Fruit fly (Drosophila melanogaster): ENCODE results near the gene Gss2.

Gene Gss2

dm6 chrX:17914508-17914907 lies 15.0 kb downstream of the Gss2 start:
- TF ChIP-seq foxo (GFP tag; optimal IDR thresholded peaks at IDR 0.05) (peak in 1 of 2 experiments; percentile 5), pan (optimal IDR thresholded peaks at IDR 0.05) (no peak), psq (GFP tag; optimal IDR thresholded peaks at IDR 0.05) (no peak), fru (GFP tag; optimal IDR thresholded peaks at IDR 0.05) (peak; percentile 9), h (GFP tag; optimal IDR thresholded peaks at IDR 0.05) (peak; percentile 7)

- TF ChIP-seq rgr (GFP tag; optimal IDR thresholded peaks at IDR 0.05) (no peak), lola (GFP tag; optimal IDR thresholded peaks at IDR 0.05) (no peak), psq (GFP tag; optimal IDR thresholded peaks at IDR 0.05) (no peak), dmrt93B (GFP tag; optimal IDR thresholded peaks at IDR 0.05) (no peak), woc (GFP tag; optimal IDR thresholded peaks at IDR 0.05) (no peak), h (GFP tag; optimal IDR thresholded peaks at IDR 0.05) (no peak), CG32264 (GFP tag; optimal IDR thresholded peaks at IDR 0.05) (no peak), Sp1 (GFP tag; optimal IDR thresholded peaks at IDR 0.05) (no peak), sv (GFP tag; optimal IDR thresholded peaks at IDR 0.05) (no peak), Dfd (GFP tag; optimal IDR thresholded peaks at IDR 0.05) (no peak), br (GFP tag; optimal IDR thresholded peaks at IDR 0.05) (no peak), CrebA (GFP tag; optimal IDR thresholded peaks at IDR 0.05; ENCODE audit: borderline replicate concordance) (no peak), usp (GFP tag; optimal IDR thresholded peaks at IDR 0.05) (no peak), jim (GFP tag; optimal IDR thresholded peaks at IDR 0.05) (no peak)
Measured at dm6 chrX:17915929-17916328, 16.4 kb downstream of the Gss2 start.

dm6 chrX:17917564-17918233 lies 18.2 kb downstream of the Gss2 start:
- TF ChIP-seq woc (GFP tag; optimal IDR thresholded peaks at IDR 0.05) = no peak
- peak; percentile 65 for TF ChIP-seq Vsx2 (GFP tag; optimal IDR thresholded peaks at IDR 0.05; ENCODE audit: partially characterized antibody)
- no peak for TF ChIP-seq Jra (GFP tag; optimal IDR thresholded peaks at IDR 0.05)
- no peak for TF ChIP-seq HLH106 (tag; optimal IDR thresholded peaks at IDR 0.05)
- TF ChIP-seq dmrt93B (GFP tag; optimal IDR thresholded peaks at IDR 0.05) = no peak

- TF ChIP-seq Hr78 (GFP tag; optimal IDR thresholded peaks at IDR 0.05) = no peak
- TF ChIP-seq N (GFP tag; optimal IDR thresholded peaks at IDR 0.05) = no peak
- TF ChIP-seq dsf (GFP tag; optimal IDR thresholded peaks at IDR 0.05; ENCODE audit: borderline replicate concordance) = no peak
- TF ChIP-seq Rel (GFP tag; optimal IDR thresholded peaks at IDR 0.05) = no peak
- no peak for TF ChIP-seq Rel (tag; optimal IDR thresholded peaks at IDR 0.05)
- no peak for TF ChIP-seq brk (GFP tag; optimal IDR thresholded peaks at IDR 0.05)
- TF ChIP-seq jim (GFP tag; optimal IDR thresholded peaks at IDR 0.05) = no peak
- TF ChIP-seq Dif (GFP tag; optimal IDR thresholded peaks at IDR 0.05; ENCODE audit: partially characterized antibody) = no peak
- no peak for TF ChIP-seq CrebA (GFP tag; optimal IDR thresholded peaks at IDR 0.05; ENCODE audit: borderline replicate concordance)
- TF ChIP-seq CG9705 (GFP tag; optimal IDR thresholded peaks at IDR 0.05) = no peak
- TF ChIP-seq br (GFP tag; optimal IDR thresholded peaks at IDR 0.05) = no peak
Measured at dm6 chrX:17924034-17924433, 24.5 kb downstream of the Gss2 start.

- no peak for TF ChIP-seq jim (GFP tag; optimal IDR thresholded peaks at IDR 0.05)
- no peak for TF ChIP-seq pan (optimal IDR thresholded peaks at IDR 0.05)
- no peak for TF ChIP-seq rgr (GFP tag; optimal IDR thresholded peaks at IDR 0.05)
- TF ChIP-seq Dfd (GFP tag; optimal IDR thresholded peaks at IDR 0.05) = peak; percentile 91
- no peak for TF ChIP-seq woc (GFP tag; optimal IDR thresholded peaks at IDR 0.05)
- no peak for TF ChIP-seq Mio (GFP tag; optimal IDR thresholded peaks at IDR 0.05)
- TF ChIP-seq sage (GFP tag; optimal IDR thresholded peaks at IDR 0.05) = no peak
- no peak for TF ChIP-seq brk (GFP tag; optimal IDR thresholded peaks at IDR 0.05)
- no peak for TF ChIP-seq Rel (GFP tag; optimal IDR thresholded peaks at IDR 0.05)
- TF ChIP-seq Rel (tag; optimal IDR thresholded peaks at IDR 0.05) = no peak
Measured at dm6 chrX:17940677-17941076, 41.2 kb downstream of the Gss2 start.

All from whole organism, wandering third instar larva.